Worm (Caenorhabditis elegans) whole organism, L2 larva: ENCODE results near the gene K01A6.4.

Experiments used
- ama-1 ChIP-seq: fragments of 150-350 bp; optimal IDR thresholded peaks from 2 replicates; lab custom pipeline; 2018; ENCODE audit warnings: inconsistent platforms
- ceh-16 ChIP-seq: fragments of 150-350 bp; optimal IDR thresholded peaks from 2 replicates; lab custom pipeline; 2014; ENCODE audit warnings: missing biosample characterization, missing genetic modification characterization
- crh-2 ChIP-seq: sonication (generic microtip); optimal IDR thresholded peaks from 2 replicates; lab custom pipeline; 2017; ENCODE audit warnings: missing biosample characterization, missing genetic modification characterization
- elt-3 ChIP-seq: sonication (generic microtip); optimal IDR thresholded peaks from 2 replicates; lab custom pipeline; 2017; ENCODE audit warnings: missing biosample characterization, missing genetic modification characterization
- nhr-11 ChIP-seq: fragments of 150-350 bp; optimal IDR thresholded peaks from 2 replicates; lab custom pipeline; 2014; ENCODE audit warnings: missing biosample characterization, missing genetic modification characterization
- unc-39 ChIP-seq: fragments of 150-350 bp; optimal IDR thresholded peaks from 2 replicates; lab custom pipeline; 2014; ENCODE audit warnings: missing biosample characterization, missing genetic modification characterization
- unc-62 ChIP-seq: fragments of 150-350 bp; optimal IDR thresholded peaks from 2 replicates; lab custom pipeline; 2014; ENCODE audit warnings: missing biosample characterization, missing genetic modification reagents, missing genetic modification characterization

- TF ChIP-seq unc-62 (GFP tag; lab: Kevin White, UChicago) (no peak), ceh-16 (tag; lab: Kevin White, UChicago) (no peak), crh-2 (tag; lab: Kevin White, UChicago) (no peak), ama-1 (lab: Kevin White, UChicago) (no peak), elt-3 (tag; lab: Kevin White, UChicago) (no peak), nhr-11 (tag; lab: Kevin White, UChicago) (no peak), unc-39 (tag; lab: Kevin White, UChicago) (no peak)
These were observed 38.2 kb downstream of the K01A6.4 start for ce11 chrIV:11701878-11702277.
